Fruit fly (Drosophila melanogaster): Measurements from ENCODE around the gene bocks.

bocks gene

DNA sequence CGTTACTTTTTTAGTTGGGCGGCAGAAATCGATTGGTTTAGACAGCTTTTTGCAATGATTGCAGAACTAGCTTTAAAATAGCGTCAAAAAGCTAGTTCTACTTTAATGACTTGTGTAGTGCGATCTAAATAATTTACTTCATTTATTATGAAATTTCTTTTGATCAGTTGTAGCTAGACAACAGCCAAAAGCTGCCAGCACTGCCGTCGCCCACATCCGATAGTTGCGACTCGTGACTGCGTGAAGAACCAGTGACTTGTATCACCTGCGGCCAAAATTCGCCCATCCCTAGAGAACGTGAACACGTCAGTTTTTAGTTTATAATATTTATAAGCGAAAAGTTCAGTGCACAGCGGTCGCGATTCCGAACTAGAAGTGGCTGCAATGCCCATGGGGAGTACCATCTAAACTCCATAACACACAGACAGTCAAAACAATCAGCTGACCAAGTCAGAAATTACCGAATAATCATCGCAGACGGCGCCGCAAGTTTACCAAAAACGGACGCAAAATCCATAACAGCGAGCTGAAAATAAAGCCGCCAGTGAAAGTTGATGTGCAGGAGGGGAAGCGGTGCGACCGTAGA is 4.0 kb downstream of the bocks start, which contains the start of gene P58IPK (continued):
- no peak for TF ChIP-seq spab (GFP tag; optimal IDR thresholded peaks at IDR 0.05)
- no peak for TF ChIP-seq CG4318 (GFP tag; optimal IDR thresholded peaks at IDR 0.05)
- TF ChIP-seq CG6163 (GFP tag; IDR thresholded peaks at IDR 0.05), result peak; percentile 30; the same call in 1 of the 3 replicates
- peak; percentile 48 for TF ChIP-seq Hr4 (GFP tag; optimal IDR thresholded peaks at IDR 0.05)
- TF ChIP-seq Hr38 (GFP tag; optimal IDR thresholded peaks at IDR 0.05), result no peak
- no peak for TF ChIP-seq Blimp-1 (GFP tag; optimal IDR thresholded peaks at IDR 0.05)
- TF ChIP-seq achi (GFP tag; optimal IDR thresholded peaks at IDR 0.05), result peak; percentile 46
- peak; percentile 62 for TF ChIP-seq Sox14 (GFP tag; optimal IDR thresholded peaks at IDR 0.05)
- TF ChIP-seq eg (GFP tag; IDR thresholded peaks at IDR 0.05), result peak; percentile 62; the same call in 2 of the 3 replicates
- TF ChIP-seq CG34406 (GFP tag; optimal IDR thresholded peaks at IDR 0.05), result no peak

DNA sequence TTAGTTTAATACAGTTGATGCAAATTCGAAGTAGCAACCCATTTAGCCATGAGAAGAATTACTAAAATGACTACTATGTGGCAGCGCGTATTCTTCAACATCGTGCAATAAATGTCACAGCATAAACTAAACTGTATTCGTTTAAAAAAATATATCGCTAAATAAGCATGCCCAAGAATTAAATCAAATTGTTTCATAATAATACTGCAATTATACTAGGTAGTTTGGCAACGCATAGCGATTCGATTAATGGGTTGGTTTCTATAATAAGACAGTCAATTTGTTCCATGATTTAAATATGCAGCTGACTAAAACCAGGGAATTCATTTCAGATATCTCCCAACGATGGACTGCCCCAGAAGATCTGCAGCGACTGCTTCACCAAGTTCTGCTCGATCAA is 7.7 kb downstream of the bocks start, which contains the start of gene CG33654:
Gene CG33654, minus strand, starts transcription at position 101 of the 400 bp plus-strand sequence.
- TF ChIP-seq acj6 (GFP tag; optimal IDR thresholded peaks at IDR 0.05) (no peak), Hr39 (GFP tag; optimal IDR thresholded peaks at IDR 0.05) (no peak), spab (GFP tag; optimal IDR thresholded peaks at IDR 0.05) (no peak), dsx (GFP tag; optimal IDR thresholded peaks at IDR 0.05; ENCODE audit: poor library complexity, severe bottlenecking) (no peak), topi (GFP tag; optimal IDR thresholded peaks at IDR 0.05) (no peak), CG10669 (GFP tag; optimal IDR thresholded peaks at IDR 0.05) (no peak), CG3919 (GFP tag; optimal IDR thresholded peaks at IDR 0.05) (no peak), Hr4 (GFP tag; optimal IDR thresholded peaks at IDR 0.05) (no peak), Met (GFP tag; optimal IDR thresholded peaks at IDR 0.05) (no peak), esn (GFP tag; optimal IDR thresholded peaks at IDR 0.05) (no peak), CG9139 (GFP tag; optimal IDR thresholded peaks at IDR 0.05) (no peak), CG6808 (GFP tag; optimal IDR thresholded peaks at IDR 0.05) (no peak), Eip93F (GFP tag; optimal IDR thresholded peaks at IDR 0.05) (no peak), CG15336 (GFP tag; IDR thresholded peaks at IDR 0.05) (no peak), fd85E (GFP tag; optimal IDR thresholded peaks at IDR 0.05) (no peak), Blimp-1 (GFP tag; optimal IDR thresholded peaks at IDR 0.05) (no peak), Lpt (GFP tag; optimal IDR thresholded peaks at IDR 0.05) (no peak), CG1621 (tag; optimal IDR thresholded peaks at IDR 0.05) (no peak), CG6854 (GFP tag; optimal IDR thresholded peaks at IDR 0.05) (no peak), net (GFP tag; optimal IDR thresholded peaks at IDR 0.05) (no peak)

DNA sequence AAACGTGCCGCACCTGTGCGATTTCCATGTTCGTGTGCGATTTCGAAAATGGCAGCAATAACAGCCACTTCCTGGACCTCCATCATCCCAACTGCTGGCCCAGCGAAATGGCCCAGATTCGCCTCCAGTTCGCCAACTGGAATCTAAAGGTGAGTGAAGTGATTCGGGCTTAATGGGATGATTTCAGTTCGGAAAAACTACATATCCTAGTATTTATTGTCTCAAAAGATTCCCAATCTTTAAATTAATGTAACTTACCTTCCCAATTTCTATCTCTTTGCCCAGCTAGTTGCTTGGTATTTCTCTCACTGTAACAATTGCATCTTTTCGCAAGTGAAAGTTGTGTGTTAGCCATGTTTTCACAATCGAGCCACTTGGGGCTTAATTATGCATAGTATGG is 8.8 kb downstream of the bocks start:
- TF ChIP-seq CG32006 (GFP tag; optimal IDR thresholded peaks at IDR 0.05), result peak; percentile 65
- TF ChIP-seq Hr4 (GFP tag; optimal IDR thresholded peaks at IDR 0.05), result peak; percentile 74
- TF ChIP-seq CG15336 (GFP tag; IDR thresholded peaks at IDR 0.05), result peak; percentile 42; the same call in 1 of the 2 replicates
- TF ChIP-seq CG8119 (GFP tag; IDR thresholded peaks at IDR 0.05), result 0 out of 3 replicates have a peak, but pooled peaks have one; percentile 43
- no peak for TF ChIP-seq eg (GFP tag; IDR thresholded peaks at IDR 0.05)
- peak; percentile 52 for TF ChIP-seq Eip78C (GFP tag)
- no peak for TF ChIP-seq Eip75B (GFP tag; optimal IDR thresholded peaks at IDR 0.05)

DNA sequence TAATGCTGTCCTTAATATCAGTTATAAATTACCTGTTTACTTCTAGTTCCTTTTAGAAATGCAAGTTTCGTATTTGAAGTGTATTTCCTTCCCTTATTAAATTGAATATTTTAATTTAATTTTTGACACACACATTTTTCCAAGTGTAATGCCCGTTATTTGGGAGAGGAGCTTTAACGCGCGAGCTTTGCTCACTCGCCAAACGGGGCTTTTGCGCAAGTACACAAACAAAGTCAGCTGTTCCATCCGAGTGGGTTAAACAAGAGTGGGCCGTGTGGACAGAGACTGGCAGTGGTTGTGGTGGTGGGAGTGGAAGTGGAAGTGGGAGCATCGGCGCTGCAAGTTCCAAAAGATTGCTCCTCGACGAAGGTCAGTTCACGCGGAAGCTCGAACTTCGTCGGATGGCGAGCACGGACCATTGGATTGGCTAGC is 9.7 kb downstream of the bocks start, which contains the start of gene CG8301:
Gene CG8301, plus strand, starts transcription at position 218 of the 432 bp plus-strand sequence.
- TF ChIP-seq CG8632 (GFP tag; optimal IDR thresholded peaks at IDR 0.05) (no peak), Eip75B (GFP tag; optimal IDR thresholded peaks at IDR 0.05) (peak; percentile 28), CG9139 (GFP tag; optimal IDR thresholded peaks at IDR 0.05) (no peak), CG34406 (GFP tag; optimal IDR thresholded peaks at IDR 0.05) (peak; percentile 10), CG6854 (GFP tag; optimal IDR thresholded peaks at IDR 0.05) (no peak), OdsH (GFP tag; optimal IDR thresholded peaks at IDR 0.05) (peak; percentile 53), achi (GFP tag; optimal IDR thresholded peaks at IDR 0.05) (peak; percentile 23), Gug (GFP tag; IDR thresholded peaks at IDR 0.05) (no peak), Eip78C (GFP tag) (peak; percentile 35), svp (GFP tag) (no peak), CG16779 (tag; optimal IDR thresholded peaks at IDR 0.05) (peak; percentile 27), CG4318 (GFP tag; optimal IDR thresholded peaks at IDR 0.05) (no peak), Ets96B (tag; optimal IDR thresholded peaks at IDR 0.05) (peak; percentile 21), CG6792 (GFP tag; optimal IDR thresholded peaks at IDR 0.05) (peak; percentile 30), Sox15 (GFP tag; optimal IDR thresholded peaks at IDR 0.05) (no peak), fd85E (GFP tag; optimal IDR thresholded peaks at IDR 0.05) (no peak), fd59A (GFP tag; optimal IDR thresholded peaks at IDR 0.05) (no peak), fkh (GFP tag; optimal IDR thresholded peaks at IDR 0.05) (no peak), CG6276 (GFP tag; optimal IDR thresholded peaks at IDR 0.05) (no peak), Lpt (GFP tag; optimal IDR thresholded peaks at IDR 0.05) (peak; percentile 21), net (GFP tag; optimal IDR thresholded peaks at IDR 0.05) (peak; percentile 49), CG8119 (GFP tag; IDR thresholded peaks at IDR 0.05) (peak; percentile 57; the same call in 2 of the 3 replicates), ss (GFP tag; optimal IDR thresholded peaks at IDR 0.05) (peak in 1 of 2 experiments; percentile 21), Sox14 (GFP tag; optimal IDR thresholded peaks at IDR 0.05) (peak; percentile 11), pdm3 (GFP tag; optimal IDR thresholded peaks at IDR 0.05) (peak; percentile 50)

Measured in whole organism, prepupa.